Fruit fly (Drosophila melanogaster): ENCODE measurements around the gene SWIP.

The SWIP gene

dm6 chrX:16288492-16288964 is 25.0 kb upstream of the SWIP start, which contains the start of the genes CG32576 and caz:
Gene CG32576, minus strand, starts transcription at chrX:16288533.
Gene caz, plus strand, starts transcription at chrX:16288810.
- TF ChIP-seq Pdp1 (GFP tag; optimal IDR thresholded peaks at IDR 0.05) (peak in 1 of 2 experiments; percentile 12), CG3065 (GFP tag; optimal IDR thresholded peaks at IDR 0.05) (no peak), odd (GFP tag; optimal IDR thresholded peaks at IDR 0.05) (no peak), CG4617 (GFP tag; optimal IDR thresholded peaks at IDR 0.05; ENCODE audit: borderline replicate concordance) (peak; percentile 26), CG16863 (GFP tag; optimal IDR thresholded peaks at IDR 0.05) (no peak), peb (GFP tag; IDR thresholded peaks at IDR 0.05) (no peak), crp (GFP tag; optimal IDR thresholded peaks at IDR 0.05) (peak; percentile 2 to 88), CTCF (GFP tag; optimal IDR thresholded peaks at IDR 0.05) (peak; percentile 47), CG6175 (GFP tag; IDR thresholded peaks at IDR 0.05) (no peak), CG8290 (GFP tag; optimal IDR thresholded peaks at IDR 0.05) (no peak), CG8290 (tag; optimal IDR thresholded peaks at IDR 0.05) (peak in 1 of 2 experiments; percentile 33), CG4404 (GFP tag; IDR thresholded peaks at IDR 0.05) (no peak; the same call in 1 of the 2 replicates), sisA (GFP tag; IDR thresholded peaks at IDR 0.05) (no peak), Dll (GFP tag; IDR thresholded peaks at IDR 0.05; ENCODE audit: partially characterized antibody) (peak; percentile 77), CG31441 (GFP tag; IDR thresholded peaks at IDR 0.05) (no peak; the same call in none of the 2 replicates), dmrt99B (tag; optimal IDR thresholded peaks at IDR 0.05) (no peak), gem (tag; optimal IDR thresholded peaks at IDR 0.05) (peak; percentile 57), zfh1 (GFP tag; IDR thresholded peaks at IDR 0.05) (no peak), CG11723 (GFP tag; optimal IDR thresholded peaks at IDR 0.05) (no peak), CG13296 (GFP tag; optimal IDR thresholded peaks at IDR 0.05) (no peak), D (optimal IDR thresholded peaks at IDR 0.05) (no peak), D (GFP tag; optimal IDR thresholded peaks at IDR 0.05) (peak; percentile 23), Drgx (GFP tag; IDR thresholded peaks at IDR 0.05) (no peak), Dbx (GFP tag; IDR thresholded peaks at IDR 0.05) (no peak; the same call in 2 of the 3 replicates), CG18476 (GFP tag; optimal IDR thresholded peaks at IDR 0.05) (no peak), maf-S (GFP tag; optimal IDR thresholded peaks at IDR 0.05) (no peak), CG12219 (GFP tag; optimal IDR thresholded peaks at IDR 0.05) (no peak), CG10147 (GFP tag; optimal IDR thresholded peaks at IDR 0.05) (peak; percentile 22), slou (GFP tag; optimal IDR thresholded peaks at IDR 0.05) (no peak), CG3726 (GFP tag; IDR thresholded peaks at IDR 0.05) (no peak), twi (tag; optimal IDR thresholded peaks at IDR 0.05) (peak; percentile 22), CG13424 (tag; optimal IDR thresholded peaks at IDR 0.05) (peak; percentile 59), CG4424 (GFP tag; optimal IDR thresholded peaks at IDR 0.05) (peak; percentile 28), zfh2 (GFP tag; optimal IDR thresholded peaks at IDR 0.05) (peak; percentile 12), z (GFP tag; IDR thresholded peaks at IDR 0.05) (no peak), sc (optimal IDR thresholded peaks at IDR 0.05) (no peak), sc (GFP tag; optimal IDR thresholded peaks at IDR 0.05) (no peak), CG13624 (GFP tag; optimal IDR thresholded peaks at IDR 0.05) (no peak), Sry-β (GFP tag; optimal IDR thresholded peaks at IDR 0.05) (no peak), sr (GFP tag; IDR thresholded peaks at IDR 0.05) (no peak), Dp (GFP tag; optimal IDR thresholded peaks at IDR 0.05) (peak; percentile 50), tap (tag; optimal IDR thresholded peaks at IDR 0.05) (no peak), Hr3 (GFP tag; optimal IDR thresholded peaks at IDR 0.05) (peak; percentile 37), CG10979 (tag; optimal IDR thresholded peaks at IDR 0.05) (peak; percentile 5), CG17568 (GFP tag; optimal IDR thresholded peaks at IDR 0.05) (peak; percentile 27), Ets97D (GFP tag; optimal IDR thresholded peaks at IDR 0.05) (peak; percentile 29), B-H2 (GFP tag; optimal IDR thresholded peaks at IDR 0.05) (peak; percentile 52), Sox102F (GFP tag; optimal IDR thresholded peaks at IDR 0.05) (no peak), grau (tag; optimal IDR thresholded peaks at IDR 0.05) (peak; percentile 44), Xrp1 (GFP tag; IDR thresholded peaks at IDR 0.05) (peak; percentile 36; the same call in 1 of the 2 replicates), fu2 (GFP tag; optimal IDR thresholded peaks at IDR 0.05) (no peak), CG4707 (GFP tag; optimal IDR thresholded peaks at IDR 0.05) (no peak)
